Fruit fly (Drosophila melanogaster) whole organism, wandering third instar larva: ENCODE results near the gene mura.

ENCODE experiments used
- Abd-B ChIP-seq: fragments of >200 bp; optimal IDR thresholded peaks from 2 replicates; lab custom pipeline; 2017; ENCODE audit warnings: missing biosample characterization, missing genetic modification characterization
- CG32264 ChIP-seq: fragments of 200-800 bp; sonication (Bioruptor generic); optimal IDR thresholded peaks from 2 replicates; lab custom pipeline; 2016; ENCODE audit warnings: missing biosample characterization, missing genetic modification characterization
- CG9705 ChIP-seq: fragments of 200-800 bp; sonication (Bioruptor generic); optimal IDR thresholded peaks from 2 replicates; lab custom pipeline; 2018; ENCODE audit warnings: missing biosample characterization, mild to moderate bottlenecking, missing genetic modification characterization
- CrebA ChIP-seq: fragments of 200-800 bp; sonication (Bioruptor generic); optimal IDR thresholded peaks from 2 replicates; lab custom pipeline; 2016; ENCODE audit warnings: missing biosample characterization, mild to moderate bottlenecking, missing genetic modification characterization, borderline replicate concordance
- Dfd ChIP-seq: fragments of >200 bp; optimal IDR thresholded peaks from 2 replicates; lab custom pipeline; 2017; ENCODE audit warnings: missing biosample characterization, missing genetic modification characterization
- Dif ChIP-seq: fragments of 200-275, 200-300 bp; sonication (Bioruptor generic); optimal IDR thresholded peaks from 2 replicates; lab custom pipeline; 2018; ENCODE audit warnings: missing biosample characterization, missing genetic modification characterization; ENCODE audit not compliant: partially characterized antibody
- GATAd ChIP-seq: sonication (Bioruptor generic); optimal IDR thresholded peaks from 2 replicates; lab custom pipeline; 2016; ENCODE audit warnings: missing biosample characterization, missing genetic modification characterization
- HLH106 ChIP-seq: fragments of 200-800 bp; optimal IDR thresholded peaks from 3 replicates; lab custom pipeline; 2019; ENCODE audit warnings: missing biosample characterization, mild to moderate bottlenecking, missing genetic modification characterization, moderate library complexity
- Hr78 ChIP-seq: fragments of >200 bp; optimal IDR thresholded peaks from 2 replicates; lab custom pipeline; 2017; ENCODE audit warnings: missing biosample characterization, missing genetic modification characterization
- Hr83 ChIP-seq: fragments of 200-300 bp; sonication (Bioruptor generic); optimal IDR thresholded peaks from 2 replicates; lab custom pipeline; 2016; ENCODE audit warnings: missing biosample characterization, mild to moderate bottlenecking, missing genetic modification characterization, moderate library complexity; ENCODE audit not compliant: poor library complexity, severe bottlenecking
- Jra ChIP-seq: sonication (Bioruptor generic); optimal IDR thresholded peaks from 2 replicates; lab custom pipeline; 2016; ENCODE audit warnings: missing biosample characterization, missing genetic modification characterization
- Myc ChIP-seq: fragments of >200 bp; optimal IDR thresholded peaks from 2 replicates; lab custom pipeline; 2017
- N ChIP-seq: fragments of >200 bp; optimal IDR thresholded peaks from 2 replicates; lab custom pipeline; 2018; ENCODE audit warnings: missing biosample characterization, missing external identifiers, missing genetic modification characterization
- OdsH ChIP-seq: fragments of 200-800 bp; sonication (Bioruptor generic); optimal IDR thresholded peaks from 2 replicates; lab custom pipeline; 2016; ENCODE audit warnings: missing biosample characterization, mild to moderate bottlenecking, missing genetic modification characterization
- Rel ChIP-seq, 2 experiments: fragments of 200-800 bp; sonication (Bioruptor generic) in 1 of 2; optimal IDR thresholded peaks; 2 replicates in 1 of 2; 3 replicates in 1 of 2; lab custom pipeline; 2016 to 2019; ENCODE audit warnings: mild to moderate bottlenecking in 2 of 2, missing biosample characterization in 2 of 2, missing genetic modification characterization in 2 of 2, moderate library complexity in 1 of 2
- Sp1 ChIP-seq: fragments of 200-800 bp; sonication (Bioruptor generic); optimal IDR thresholded peaks from 3 replicates; lab custom pipeline; 2019; ENCODE audit warnings: missing biosample characterization, mild to moderate bottlenecking, missing genetic modification characterization, moderate library complexity
- Vsx2 ChIP-seq: fragments of 200-300, 225-300 bp; sonication (Bioruptor generic); optimal IDR thresholded peaks from 2 replicates; lab custom pipeline; 2018; ENCODE audit warnings: missing biosample characterization, missing genetic modification characterization; ENCODE audit not compliant: partially characterized antibody
- br ChIP-seq: fragments of 200-800 bp; sonication (Bioruptor generic); optimal IDR thresholded peaks from 2 replicates; lab custom pipeline; 2016; ENCODE audit warnings: missing biosample characterization, missing genetic modification characterization
- brk ChIP-seq: fragments of 200-800 bp; sonication (Bioruptor generic); optimal IDR thresholded peaks from 2 replicates; lab custom pipeline; 2016; ENCODE audit warnings: missing biosample characterization, mild to moderate bottlenecking, missing genetic modification characterization
- dl ChIP-seq, 2 experiments: fragments of 175-275, 200-275 bp in 1 of 2; fragments of 200-275 bp in 1 of 2; sonication (Bioruptor generic); optimal IDR thresholded peaks; lab custom pipeline; 2018; ENCODE audit warnings: mild to moderate bottlenecking in 2 of 2, missing biosample characterization in 2 of 2, missing genetic modification characterization in 2 of 2, moderate library complexity in 2 of 2; ENCODE audit not compliant: partially characterized antibody in 2 of 2, insufficient read depth in 1 of 2
- dmrt93B ChIP-seq: fragments of 200-800 bp; sonication (Bioruptor generic); optimal IDR thresholded peaks from 2 replicates; lab custom pipeline; 2018; ENCODE audit warnings: missing biosample characterization, mild to moderate bottlenecking, missing genetic modification characterization
- dsf ChIP-seq: sonication (Bioruptor generic); optimal IDR thresholded peaks from 2 replicates; lab custom pipeline; 2016; ENCODE audit warnings: missing biosample characterization, missing genetic modification characterization, borderline replicate concordance
- ey ChIP-seq: fragments of 200-800 bp; sonication (Bioruptor generic); optimal IDR thresholded peaks from 2 replicates; lab custom pipeline; 2016; ENCODE audit warnings: missing biosample characterization, missing genetic modification characterization
- foxo ChIP-seq, 2 experiments: fragments of 200-800 bp; sonication (Bioruptor generic); optimal IDR thresholded peaks; 2 replicates in 1 of 2; 3 replicates in 1 of 2; lab custom pipeline; 2016 to 2017; ENCODE audit warnings: missing biosample characterization in 2 of 2, missing genetic modification characterization in 2 of 2
- fru ChIP-seq: fragments of 200-800 bp; sonication (Bioruptor generic); optimal IDR thresholded peaks from 3 replicates; lab custom pipeline; 2016; ENCODE audit warnings: missing biosample characterization, mild to moderate bottlenecking, missing genetic modification characterization
- h ChIP-seq: fragments of 200-800 bp; sonication (Bioruptor generic); optimal IDR thresholded peaks from 3 replicates; lab custom pipeline; 2016; ENCODE audit warnings: missing biosample characterization, mild to moderate bottlenecking, missing genetic modification characterization
- lola ChIP-seq: fragments of >200 bp; optimal IDR thresholded peaks from 2 replicates; lab custom pipeline; 2017; ENCODE audit warnings: missing biosample characterization, missing genetic modification characterization
- pan ChIP-seq: fragments of >200 bp; optimal IDR thresholded peaks from 2 replicates; lab custom pipeline; 2017
- psq ChIP-seq: fragments of 200-800 bp; sonication (Bioruptor generic); optimal IDR thresholded peaks from 3 replicates; lab custom pipeline; 2017; ENCODE audit warnings: missing biosample characterization, mild to moderate bottlenecking, missing genetic modification characterization, moderate library complexity
- rgr ChIP-seq: fragments of 200-800 bp; sonication (Bioruptor generic); optimal IDR thresholded peaks from 3 replicates; lab custom pipeline; 2016; ENCODE audit warnings: missing biosample characterization, mild to moderate bottlenecking, missing genetic modification characterization
- sage ChIP-seq: fragments of 200-800 bp; sonication (Bioruptor generic); optimal IDR thresholded peaks from 2 replicates; lab custom pipeline; 2016; ENCODE audit warnings: missing biosample characterization, mild to moderate bottlenecking, missing genetic modification characterization
- sv ChIP-seq: fragments of 200-800 bp; sonication (Bioruptor generic); optimal IDR thresholded peaks from 3 replicates; lab custom pipeline; 2016; ENCODE audit warnings: missing biosample characterization, missing genetic modification characterization
- tai ChIP-seq: sonication (Bioruptor generic); optimal IDR thresholded peaks from 2 replicates; lab custom pipeline; 2016; ENCODE audit warnings: missing biosample characterization, missing genetic modification characterization
- usp ChIP-seq: fragments of >200 bp; optimal IDR thresholded peaks from 2 replicates; lab custom pipeline; 2017; ENCODE audit warnings: missing biosample characterization, missing genetic modification characterization
- woc ChIP-seq: sonication (Bioruptor generic); optimal IDR thresholded peaks from 2 replicates; lab custom pipeline; 2016; ENCODE audit warnings: missing biosample characterization, mild to moderate bottlenecking, missing genetic modification characterization

mura gene

DNA sequence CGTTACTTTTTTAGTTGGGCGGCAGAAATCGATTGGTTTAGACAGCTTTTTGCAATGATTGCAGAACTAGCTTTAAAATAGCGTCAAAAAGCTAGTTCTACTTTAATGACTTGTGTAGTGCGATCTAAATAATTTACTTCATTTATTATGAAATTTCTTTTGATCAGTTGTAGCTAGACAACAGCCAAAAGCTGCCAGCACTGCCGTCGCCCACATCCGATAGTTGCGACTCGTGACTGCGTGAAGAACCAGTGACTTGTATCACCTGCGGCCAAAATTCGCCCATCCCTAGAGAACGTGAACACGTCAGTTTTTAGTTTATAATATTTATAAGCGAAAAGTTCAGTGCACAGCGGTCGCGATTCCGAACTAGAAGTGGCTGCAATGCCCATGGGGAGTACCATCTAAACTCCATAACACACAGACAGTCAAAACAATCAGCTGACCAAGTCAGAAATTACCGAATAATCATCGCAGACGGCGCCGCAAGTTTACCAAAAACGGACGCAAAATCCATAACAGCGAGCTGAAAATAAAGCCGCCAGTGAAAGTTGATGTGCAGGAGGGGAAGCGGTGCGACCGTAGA lies 35.1 kb upstream of the mura start, which contains the start of gene P58IPK:
Gene P58IPK, plus strand, starts transcription at position 280 of the 586 bp plus-strand sequence.
- TF ChIP-seq tai (GFP tag; lab: Kevin White, UChicago) (no peak), Abd-B (GFP tag; lab: Kevin White, UChicago) (no peak), HLH106 (tag; lab: Kevin White, UChicago) (peak; percentile 59), sage (GFP tag; lab: Kevin White, UChicago) (peak; percentile 52), Sp1 (GFP tag; lab: Kevin White, UChicago) (peak; percentile 32), rgr (peak; percentile 68), Jra (peak; percentile 72), sv (GFP tag; lab: Kevin White, UChicago) (peak; percentile 36), foxo (GFP tag; optimal IDR thresholded peaks at IDR 0.05; lab: Kevin White, UChicago) (peak in 1 of 2 experiments; percentile 66), ey (GFP tag; lab: Kevin White, UChicago) (peak; percentile 53), GATAd (GFP tag; lab: Kevin White, UChicago) (peak; percentile 38), CG9705 (GFP tag; lab: Kevin White, UChicago) (peak; percentile 28), psq (GFP tag; lab: Kevin White, UChicago) (peak; percentile 35), h (GFP tag; lab: Kevin White, UChicago) (peak; percentile 71), N (GFP tag; lab: Kevin White, UChicago) (no peak), dmrt93B (peak; percentile 14), brk (GFP tag; lab: Kevin White, UChicago) (no peak), Hr83 (GFP tag; lab: Kevin White, UChicago) (peak; percentile 83), dsf (GFP tag; lab: Kevin White, UChicago) (peak; percentile 33), CG32264 (peak; percentile 46), CrebA (GFP tag; lab: Kevin White, UChicago) (no peak), usp (no peak), woc (peak; percentile 91), Myc (lab: Kevin White, UChicago) (peak; percentile 89), fru (no peak), br (GFP tag; lab: Kevin White, UChicago) (peak; percentile 60), dl (GFP tag; optimal IDR thresholded peaks at IDR 0.05; lab: Kevin White, UChicago; ENCODE audit: insufficient read depth in 1 of 2, partially characterized antibody in 2 of 2) (no peak), Vsx2 (GFP tag; lab: Kevin White, UChicago) (no peak), Rel (GFP tag; optimal IDR thresholded peaks at IDR 0.05; lab: Kevin White, UChicago) (no peak), Rel (tag; optimal IDR thresholded peaks at IDR 0.05; lab: Kevin White, UChicago) (peak; percentile 33)

- TF ChIP-seq Hr78 (no peak), Dif (GFP tag; lab: Kevin White, UChicago) (no peak), lola (GFP tag; lab: Kevin White, UChicago) (no peak), HLH106 (tag; lab: Kevin White, UChicago) (no peak), N (GFP tag; lab: Kevin White, UChicago) (no peak), CG32264 (no peak), brk (GFP tag; lab: Kevin White, UChicago) (no peak), fru (no peak)
- TF ChIP-seq, all 38 proteins: peak for 0
These were observed 31.5 kb upstream of the mura start, which contains the start of gene CG33654 for dm6 chr3R:9583122-9583521. Gene CG33654 (minus strand): TSS chr3R:9583222.

dm6 chr3R:9581973-9582372 lies 30.4 kb upstream of the mura start:
- TF ChIP-seq N (GFP tag; lab: Kevin White, UChicago), result no peak
- no peak for TF ChIP-seq CG9705 (GFP tag; lab: Kevin White, UChicago)
- no peak for TF ChIP-seq Rel (GFP tag; optimal IDR thresholded peaks at IDR 0.05; lab: Kevin White, UChicago)
- no peak for TF ChIP-seq Rel (tag; optimal IDR thresholded peaks at IDR 0.05; lab: Kevin White, UChicago)
- no peak for TF ChIP-seq pan

DNA sequence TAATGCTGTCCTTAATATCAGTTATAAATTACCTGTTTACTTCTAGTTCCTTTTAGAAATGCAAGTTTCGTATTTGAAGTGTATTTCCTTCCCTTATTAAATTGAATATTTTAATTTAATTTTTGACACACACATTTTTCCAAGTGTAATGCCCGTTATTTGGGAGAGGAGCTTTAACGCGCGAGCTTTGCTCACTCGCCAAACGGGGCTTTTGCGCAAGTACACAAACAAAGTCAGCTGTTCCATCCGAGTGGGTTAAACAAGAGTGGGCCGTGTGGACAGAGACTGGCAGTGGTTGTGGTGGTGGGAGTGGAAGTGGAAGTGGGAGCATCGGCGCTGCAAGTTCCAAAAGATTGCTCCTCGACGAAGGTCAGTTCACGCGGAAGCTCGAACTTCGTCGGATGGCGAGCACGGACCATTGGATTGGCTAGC lies 29.5 kb upstream of the mura start, which contains the start of gene CG8301:
Gene CG8301, plus strand, starts transcription at position 218 of the 432 bp plus-strand sequence.
- TF ChIP-seq Jra (no peak), tai (GFP tag; lab: Kevin White, UChicago) (no peak), Myc (lab: Kevin White, UChicago) (no peak), dmrt93B (no peak), Dfd (GFP tag; lab: Kevin White, UChicago) (no peak), psq (GFP tag; lab: Kevin White, UChicago) (no peak), HLH106 (tag; lab: Kevin White, UChicago) (peak; percentile 19), OdsH (GFP tag; lab: Kevin White, UChicago) (no peak), ey (GFP tag; lab: Kevin White, UChicago) (no peak), foxo (GFP tag; optimal IDR thresholded peaks at IDR 0.05; lab: Kevin White, UChicago) (peak in 1 of 2 experiments; percentile 12), dl (GFP tag; optimal IDR thresholded peaks at IDR 0.05; lab: Kevin White, UChicago; ENCODE audit: insufficient read depth in 1 of 2, partially characterized antibody in 2 of 2) (no peak), h (GFP tag; lab: Kevin White, UChicago) (peak; percentile 15), Hr78 (no peak), fru (no peak), CG9705 (GFP tag; lab: Kevin White, UChicago) (no peak), CG32264 (no peak), N (GFP tag; lab: Kevin White, UChicago) (no peak), Rel (GFP tag; optimal IDR thresholded peaks at IDR 0.05; lab: Kevin White, UChicago) (no peak), Rel (tag; optimal IDR thresholded peaks at IDR 0.05; lab: Kevin White, UChicago) (peak; percentile 41), br (GFP tag; lab: Kevin White, UChicago) (no peak), woc (no peak)
